Fruit fly (Drosophila melanogaster) Kc167 (cell line): ENCODE measurements around the gene CG14454.

Experiments used
- Myc ChIP-seq: fragments of >200 bp; optimal IDR thresholded peaks from 2 replicates; lab custom pipeline; 2017; ENCODE audit warnings: missing external identifiers
- Sin3A ChIP-seq: fragments of >200 bp; optimal IDR thresholded peaks from 2 replicates; lab custom pipeline; 2018; ENCODE audit warnings: missing external identifiers
- h ChIP-seq: fragments of >200 bp; optimal IDR thresholded peaks from 3 replicates; lab custom pipeline; 2018; ENCODE audit warnings: missing external identifiers
- psq ChIP-seq: fragments of >200 bp; optimal IDR thresholded peaks from 2 replicates; lab custom pipeline; 2017; ENCODE audit warnings: missing external identifiers

DNA sequence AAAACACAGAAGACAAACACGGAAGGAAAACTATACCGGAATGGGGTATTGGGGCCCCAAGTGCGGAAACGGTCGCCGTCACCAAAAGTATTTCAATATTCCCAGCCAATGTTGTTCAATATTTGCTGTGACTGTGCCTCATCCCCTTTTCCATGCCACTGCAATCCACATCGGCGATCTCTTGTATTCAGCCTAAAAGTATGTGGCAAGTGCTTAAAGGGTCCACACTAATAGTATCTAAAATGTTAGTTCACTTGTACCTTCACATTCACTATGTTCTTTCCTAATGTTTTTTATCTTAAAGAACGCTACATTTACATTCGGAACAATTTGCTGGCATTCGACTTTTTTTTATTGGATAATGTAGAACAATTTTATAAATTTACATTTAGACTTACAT is 11.4 kb downstream of the CG14454 start:
- TF ChIP-seq h (lab: Kevin White, UChicago) (no peak), psq (lab: Kevin White, UChicago) (no peak), Myc (lab: Kevin White, UChicago) (no peak), Sin3A (lab: Kevin White, UChicago) (no peak)
